Worm (Caenorhabditis elegans) whole organism, L3 larva: ENCODE measurements around the gene lge-1.

Experiments used
- R02D3.7 ChIP-seq: fragments of 150-350 bp; optimal IDR thresholded peaks from 2 replicates; lab custom pipeline; 2014; ENCODE audit warnings: missing biosample characterization, missing genetic modification characterization
- ZK546.5 ChIP-seq: sonication (generic microtip); optimal IDR thresholded peaks from 2 replicates; lab custom pipeline; 2017; ENCODE audit warnings: missing biosample characterization, missing genetic modification characterization
- aly-2 ChIP-seq: fragments of 150-350 bp; optimal IDR thresholded peaks from 2 replicates; lab custom pipeline; 2014; ENCODE audit warnings: missing biosample characterization, missing genetic modification characterization
- ama-1 ChIP-seq: fragments of 150-350 bp; optimal IDR thresholded peaks from 2 replicates; lab custom pipeline; 2018
- ceh-16 ChIP-seq: sonication (generic microtip); optimal IDR thresholded peaks from 2 replicates; lab custom pipeline; 2017; ENCODE audit warnings: missing biosample characterization, missing genetic modification characterization
- ceh-82 ChIP-seq: fragments of 150-350 bp; optimal IDR thresholded peaks from 2 replicates; lab custom pipeline; 2014; ENCODE audit warnings: missing biosample characterization, missing genetic modification characterization
- ceh-9 ChIP-seq: sonication (generic microtip); optimal IDR thresholded peaks from 2 replicates; lab custom pipeline; 2018; ENCODE audit warnings: missing biosample characterization, missing genetic modification characterization
- daf-12 ChIP-seq: fragments of 150-350 bp; optimal IDR thresholded peaks from 2 replicates; lab custom pipeline; 2014; ENCODE audit warnings: missing biosample characterization, missing genetic modification reagents, missing genetic modification characterization
- egl-27 ChIP-seq: sonication (generic microtip); optimal IDR thresholded peaks from 4 replicates; lab custom pipeline; 2017; ENCODE audit warnings: missing biosample characterization, missing genetic modification reagents, missing genetic modification characterization
- elt-1 ChIP-seq: fragments of 150-350 bp; optimal IDR thresholded peaks from 2 replicates; lab custom pipeline; 2014; ENCODE audit warnings: missing biosample characterization, missing genetic modification characterization
- elt-2 ChIP-seq: sonication (generic microtip); optimal IDR thresholded peaks from 2 replicates; lab custom pipeline; 2016; ENCODE audit warnings: missing genetic modification reagents, mild to moderate bottlenecking, missing genetic modification characterization, missing compliant biosample characterization
- elt-3 ChIP-seq, 3 experiments: fragments of 150-350 bp in 1 of 3; sonication (generic microtip) in 2 of 3; optimal IDR thresholded peaks; 2 replicates in 2 of 3; 4 replicates in 1 of 3; lab custom pipeline; 2014 to 2017; ENCODE audit warnings: missing biosample characterization in 3 of 3, missing genetic modification characterization in 3 of 3
- eor-1 ChIP-seq, 2 experiments: fragments of 150-350 bp; optimal IDR thresholded peaks; 2 replicates each; lab custom pipeline; 2014 to 2018; ENCODE audit warnings: missing biosample characterization in 2 of 2, missing genetic modification characterization in 2 of 2
- fos-1 ChIP-seq: fragments of 150-350 bp; optimal IDR thresholded peaks from 2 replicates; lab custom pipeline; 2014; ENCODE audit warnings: missing biosample characterization, missing genetic modification characterization
- lin-15B ChIP-seq: fragments of 150-350 bp; optimal IDR thresholded peaks from 2 replicates; lab custom pipeline; 2014; ENCODE audit warnings: missing biosample characterization, missing genetic modification characterization
- mdl-1 ChIP-seq: fragments of 150-350 bp; optimal IDR thresholded peaks from 2 replicates; lab custom pipeline; 2014; ENCODE audit warnings: missing biosample characterization, missing genetic modification characterization
- mml-1 ChIP-seq: fragments of 150-350 bp; sonication (generic microtip); optimal IDR thresholded peaks from 3 replicates; lab custom pipeline; 2014; ENCODE audit warnings: missing biosample characterization, missing genetic modification characterization
- nfya-1 ChIP-seq: sonication (generic microtip); optimal IDR thresholded peaks from 2 replicates; lab custom pipeline; 2017; ENCODE audit warnings: missing genetic modification characterization, mild to moderate bottlenecking, missing compliant biosample characterization, antibody characterized with exemption, moderate library complexity; ENCODE audit not compliant: insufficient read depth
- nhr-11 ChIP-seq: fragments of 150-350 bp; optimal IDR thresholded peaks from 2 replicates; lab custom pipeline; 2014; ENCODE audit warnings: missing biosample characterization, missing genetic modification characterization
- nhr-12 ChIP-seq: fragments of 150-350 bp; optimal IDR thresholded peaks from 2 replicates; lab custom pipeline; 2014; ENCODE audit warnings: missing biosample characterization, missing genetic modification characterization
- nhr-23 ChIP-seq: fragments of 150-350 bp; optimal IDR thresholded peaks from 2 replicates; lab custom pipeline; 2014; ENCODE audit warnings: missing biosample characterization, missing genetic modification reagents, missing genetic modification characterization
- nhr-25 ChIP-seq: sonication (generic microtip); optimal IDR thresholded peaks from 2 replicates; lab custom pipeline; 2017; ENCODE audit warnings: missing biosample characterization, missing genetic modification characterization
- nhr-28 ChIP-seq: fragments of 150-350 bp; optimal IDR thresholded peaks from 2 replicates; lab custom pipeline; 2014; ENCODE audit warnings: missing biosample characterization, missing genetic modification characterization
- nhr-43 ChIP-seq: sonication (generic microtip); optimal IDR thresholded peaks from 2 replicates; lab custom pipeline; 2016; ENCODE audit warnings: mild to moderate bottlenecking, missing genetic modification characterization, missing compliant biosample characterization; ENCODE audit not compliant: poor library complexity, severe bottlenecking
- nhr-67 ChIP-seq: fragments of 150-350 bp; optimal IDR thresholded peaks from 2 replicates; lab custom pipeline; 2014; ENCODE audit warnings: missing biosample characterization, missing genetic modification characterization
- nhr-76 ChIP-seq: fragments of 150-350 bp; sonication (generic microtip); optimal IDR thresholded peaks from 5 replicates; lab custom pipeline; 2014; ENCODE audit warnings: missing biosample characterization, missing genetic modification characterization
- nhr-77 ChIP-seq: fragments of 150-350 bp; optimal IDR thresholded peaks from 2 replicates; lab custom pipeline; 2014; ENCODE audit warnings: missing biosample characterization, missing genetic modification characterization
- pha-4 ChIP-seq: fragments of 150-350 bp; optimal IDR thresholded peaks from 2 replicates; lab custom pipeline; 2014; ENCODE audit warnings: missing biosample characterization, missing genetic modification reagents, missing genetic modification characterization
- pqm-1 ChIP-seq: fragments of 150-350 bp; optimal IDR thresholded peaks from 2 replicates; lab custom pipeline; 2017; ENCODE audit warnings: missing biosample characterization, missing genetic modification characterization, inconsistent platforms
- sea-2 ChIP-seq: fragments of 150-350 bp; sonication (generic microtip); optimal IDR thresholded peaks from 4 replicates; lab custom pipeline; 2014; ENCODE audit warnings: missing biosample characterization, missing genetic modification reagents, missing genetic modification characterization
- skn-1 ChIP-seq: fragments of 150-350 bp; optimal IDR thresholded peaks from 2 replicates; lab custom pipeline; 2014; ENCODE audit warnings: missing biosample characterization, missing genetic modification characterization
- unc-39 ChIP-seq: sonication (generic microtip); optimal IDR thresholded peaks from 4 replicates; lab custom pipeline; 2017; ENCODE audit warnings: missing biosample characterization, missing genetic modification characterization
- zag-1 ChIP-seq: fragments of 150-350 bp; optimal IDR thresholded peaks from 2 replicates; lab custom pipeline; 2014; ENCODE audit warnings: missing biosample characterization, missing genetic modification characterization
- ztf-4 ChIP-seq: fragments of 150-350 bp; optimal IDR thresholded peaks from 2 replicates; lab custom pipeline; 2014; ENCODE audit warnings: missing biosample characterization, missing genetic modification characterization

The lge-1 gene

DNA sequence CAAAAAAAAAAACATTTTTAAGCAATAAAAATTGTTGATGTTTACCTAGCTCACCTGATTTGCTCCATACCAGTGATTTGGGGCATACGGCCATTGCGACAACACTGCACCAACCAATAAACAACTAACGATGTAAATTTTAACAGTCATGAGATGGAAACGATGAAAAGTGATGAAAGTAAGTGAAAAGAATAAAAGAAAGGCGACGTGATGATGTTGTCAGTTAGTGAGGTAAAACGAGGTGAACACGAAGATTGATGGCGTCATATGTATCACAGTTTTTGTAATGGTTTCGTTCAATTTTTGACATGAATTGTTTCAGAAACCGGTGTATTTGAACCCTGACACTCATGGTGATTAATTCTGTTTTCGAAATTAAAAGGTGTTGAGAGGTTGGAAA, 15.2 kb upstream of the lge-1 start, which contains the start of gene K09C8.7:
TSS of gene K09C8.7 (minus strand) at position 226 of the 400 bp plus-strand sequence.
- TF ChIP-seq sea-2 = no peak
- no peak for TF ChIP-seq egl-27 (tag; lab: Kevin White, UChicago)
- TF ChIP-seq R02D3.7 (tag; lab: Kevin White, UChicago) = no peak
- TF ChIP-seq ceh-9 = no peak
- TF ChIP-seq ceh-16 (tag; lab: Kevin White, UChicago) = no peak
- no peak for TF ChIP-seq nhr-11 (tag; lab: Kevin White, UChicago)
- TF ChIP-seq mml-1 (tag; lab: Kevin White, UChicago) = no peak
- TF ChIP-seq mdl-1 (tag; lab: Kevin White, UChicago) = no peak
- TF ChIP-seq ama-1 = no peak
- no peak for TF ChIP-seq pqm-1 (tag; lab: Kevin White, UChicago)
- TF ChIP-seq nhr-43 = no peak
- TF ChIP-seq eor-1 (tag; optimal IDR thresholded peaks at IDR 0.05; lab: Kevin White, UChicago) = no peak
- TF ChIP-seq skn-1 (tag; lab: Kevin White, UChicago) = no peak
- TF ChIP-seq nhr-67 (tag; lab: Kevin White, UChicago) = no peak

DNA sequence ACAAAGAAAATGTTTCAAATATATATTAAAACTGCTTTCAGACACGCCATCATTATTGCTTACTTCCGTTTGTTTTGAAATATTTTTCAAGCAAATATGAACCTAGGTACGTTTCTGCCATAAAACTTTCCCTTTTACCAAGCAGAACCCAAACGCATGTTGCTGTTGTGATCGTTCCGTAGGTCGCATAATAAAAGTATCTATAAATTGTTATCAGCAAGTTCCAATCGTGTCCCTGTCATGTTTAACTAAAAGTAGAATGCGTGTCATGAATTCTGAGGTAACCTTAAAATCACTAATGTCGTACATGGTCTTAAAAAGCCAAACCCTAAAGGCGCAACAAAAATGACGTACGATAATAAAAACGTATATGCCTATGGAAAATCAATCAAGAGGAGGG, 14.4 kb upstream of the lge-1 start:
- no peak for TF ChIP-seq nhr-23
- peak; percentile 63 for TF ChIP-seq elt-2 (tag; lab: Kevin White, UChicago)
- peak; percentile 19 for TF ChIP-seq pqm-1 (tag; lab: Kevin White, UChicago)

- TF ChIP-seq elt-3 (tag; optimal IDR thresholded peaks at IDR 0.05; lab: Kevin White, UChicago) (no peak), pqm-1 (tag; lab: Kevin White, UChicago) (no peak), nhr-76 (tag; lab: Kevin White, UChicago) (no peak), nhr-12 (tag; lab: Kevin White, UChicago) (no peak), ceh-9 (no peak), ceh-82 (no peak), aly-2 (tag; lab: Kevin White, UChicago) (no peak), nhr-43 (no peak), nhr-23 (no peak), pha-4 (tag; lab: Kevin White, UChicago) (no peak), ztf-4 (tag; lab: Kevin White, UChicago) (no peak), skn-1 (tag; lab: Kevin White, UChicago) (no peak), elt-1 (tag; lab: Kevin White, UChicago) (no peak), unc-39 (no peak), nfya-1 (tag; lab: Kevin White, UChicago) (no peak), lin-15B (no peak)
These were observed 12.5 kb upstream of the lge-1 start, which contains the start of gene pbo-4 for ce11 chrX:10953834-10954233. pbo-4 (plus strand) TSS chrX:10954134.

DNA sequence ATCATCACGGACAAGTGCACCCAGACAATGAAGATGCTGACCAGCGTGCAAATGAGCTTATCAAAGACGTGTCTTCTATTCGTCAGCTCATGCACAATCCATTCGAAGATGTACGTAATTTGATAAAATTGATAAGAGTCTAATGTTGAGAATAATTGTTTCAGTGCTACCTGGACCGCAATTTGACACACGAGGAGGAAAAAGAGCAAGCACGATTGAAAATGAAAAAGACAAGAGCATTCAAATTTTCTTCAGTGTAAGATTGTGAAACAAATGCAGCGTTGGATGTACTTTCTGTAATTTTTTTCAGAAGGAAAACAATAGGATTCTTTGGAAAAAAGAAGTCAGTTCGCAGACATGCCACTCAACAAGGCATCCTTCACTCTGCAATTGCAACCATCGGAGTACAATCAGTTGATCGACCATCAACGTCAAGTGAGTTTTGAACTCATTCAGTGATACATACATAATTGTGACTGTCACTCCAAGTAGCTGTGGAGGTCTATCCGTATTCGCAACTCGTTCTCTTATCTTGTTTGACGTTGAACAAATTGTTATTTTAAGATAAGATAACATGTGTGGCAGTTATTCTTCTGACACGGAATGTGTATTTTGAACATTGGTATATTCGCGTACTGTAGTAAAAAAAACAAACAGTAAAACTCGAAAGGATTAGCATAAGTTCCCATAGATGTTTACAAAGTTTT, 9.2 kb upstream of the lge-1 start:
- TF ChIP-seq pqm-1 (tag; lab: Kevin White, UChicago) (peak; percentile 32), egl-27 (tag; lab: Kevin White, UChicago) (no peak), aly-2 (tag; lab: Kevin White, UChicago) (no peak), nhr-23 (no peak), elt-2 (tag; lab: Kevin White, UChicago) (peak; percentile 45), nhr-28 (no peak), ama-1 (no peak), nhr-12 (tag; lab: Kevin White, UChicago) (no peak), skn-1 (tag; lab: Kevin White, UChicago) (no peak), eor-1 (tag; optimal IDR thresholded peaks at IDR 0.05; lab: Kevin White, UChicago) (no peak), ztf-4 (tag; lab: Kevin White, UChicago) (no peak), sea-2 (no peak), ceh-9 (no peak), fos-1 (tag; lab: Kevin White, UChicago) (no peak), ZK546.5 (tag; lab: Kevin White, UChicago) (no peak)
- TF ChIP-seq, all 47 proteins: peak for 2

- no peak for TF ChIP-seq mml-1 (tag; lab: Kevin White, UChicago)
- TF ChIP-seq ceh-82 = no peak
- no peak for TF ChIP-seq aly-2 (tag; lab: Kevin White, UChicago)
- TF ChIP-seq elt-3 (tag; optimal IDR thresholded peaks at IDR 0.05; lab: Kevin White, UChicago) = no peak
- no peak for TF ChIP-seq unc-39
- TF ChIP-seq nhr-43 = no peak
- no peak for TF ChIP-seq daf-12 (tag; lab: Kevin White, UChicago)
- no peak for TF ChIP-seq ceh-16 (tag; lab: Kevin White, UChicago)
- TF ChIP-seq ama-1 = no peak
- no peak for TF ChIP-seq ZK546.5 (tag; lab: Kevin White, UChicago)
- TF ChIP-seq nhr-77 (tag; lab: Kevin White, UChicago) = no peak
- TF ChIP-seq egl-27 (tag; lab: Kevin White, UChicago) = no peak
- no peak for TF ChIP-seq ztf-4 (tag; lab: Kevin White, UChicago)
- no peak for TF ChIP-seq nhr-25 (tag; lab: Kevin White, UChicago)
- TF ChIP-seq zag-1 = no peak
These were observed 7.9 kb upstream of the lge-1 start, which contains the start of gene nlp-19 for ce11 chrX:10958427-10958826. nlp-19 (plus strand) TSS chrX:10958727.
